In genomic region chr3L:2481470-2481869, dm6 we compare ENCODE assay signal across 1 fruit fly cellular context.
A peak's percentile ranks its signal among the peaks of the same experiment; 100 is the strongest.
TF ChIP-seq lines count a peak whose summit lies in the region.

No protein-coding gene starts in this region.

TF ChIP-seq in whole organism, prepupa, 60 proteins besides CTCF, POLR2A, EP300 and RAD21 (continued from another document):
- TF ChIP-seq Ets96B (tag; optimal IDR thresholded peaks at IDR 0.05; lab: Kevin White, UChicago) (peak; percentile 42), CG6854 (GFP tag; optimal IDR thresholded peaks at IDR 0.05; lab: Kevin White, UChicago) (no peak), CG32006 (GFP tag; optimal IDR thresholded peaks at IDR 0.05; lab: Kevin White, UChicago) (peak; percentile 58), vri (GFP tag; optimal IDR thresholded peaks at IDR 0.05; lab: Kevin White, UChicago) (no peak), CG31627 (GFP tag; optimal IDR thresholded peaks at IDR 0.05; lab: Kevin White, UChicago) (peak; percentile 16), CG8319 (GFP tag; optimal IDR thresholded peaks at IDR 0.05; lab: Kevin White, UChicago) (peak; percentile 8), OdsH (GFP tag; optimal IDR thresholded peaks at IDR 0.05; lab: Kevin White, UChicago) (peak; percentile 42), CG3919 (GFP tag; optimal IDR thresholded peaks at IDR 0.05; lab: Kevin White, UChicago) (peak; percentile 65), spab (GFP tag; optimal IDR thresholded peaks at IDR 0.05; lab: Kevin White, UChicago) (peak; percentile 20), Gug (GFP tag; IDR thresholded peaks at IDR 0.05; lab: Robert Waterston, UW) (peak; percentile 37; the same call in 1 of the 2 replicates), esn (GFP tag; optimal IDR thresholded peaks at IDR 0.05; lab: Kevin White, UChicago) (peak; percentile 25), CG6276 (GFP tag; optimal IDR thresholded peaks at IDR 0.05; lab: Kevin White, UChicago) (peak; percentile 6), fd85E (GFP tag; optimal IDR thresholded peaks at IDR 0.05; lab: Kevin White, UChicago) (no peak), CG10631 (GFP tag; optimal IDR thresholded peaks at IDR 0.05; lab: Kevin White, UChicago) (peak; percentile 23), Sox102F (GFP tag; optimal IDR thresholded peaks at IDR 0.05; lab: Kevin White, UChicago) (no peak), CG7368 (GFP tag; optimal IDR thresholded peaks at IDR 0.05; lab: Kevin White, UChicago) (peak; percentile 38), CG10669 (GFP tag; optimal IDR thresholded peaks at IDR 0.05; lab: Kevin White, UChicago) (peak; percentile 50), Sox15 (GFP tag; optimal IDR thresholded peaks at IDR 0.05; lab: Kevin White, UChicago) (peak; percentile 13), cyc (GFP tag; optimal IDR thresholded peaks at IDR 0.05; lab: Kevin White, UChicago) (peak; percentile 23), eg (GFP tag; IDR thresholded peaks at IDR 0.05; lab: Robert Waterston, UW) (peak; percentile 70), CG6163 (GFP tag; IDR thresholded peaks at IDR 0.05; lab: Robert Waterston, UW) (peak; percentile 67; the same call in 2 of the 3 replicates), acj6 (GFP tag; optimal IDR thresholded peaks at IDR 0.05; lab: Kevin White, UChicago) (peak; percentile 22), CG8119 (GFP tag; IDR thresholded peaks at IDR 0.05; lab: Robert Waterston, UW) (peak; percentile 68), Blimp-1 (GFP tag; optimal IDR thresholded peaks at IDR 0.05; lab: Kevin White, UChicago) (no peak), Sox14 (GFP tag; optimal IDR thresholded peaks at IDR 0.05; lab: Kevin White, UChicago) (peak; percentile 25), achi (GFP tag; optimal IDR thresholded peaks at IDR 0.05; lab: Kevin White, UChicago) (peak; percentile 44), salr (GFP tag; optimal IDR thresholded peaks at IDR 0.05; lab: Kevin White, UChicago) (peak in 1 of 2 experiments; percentile 25), Ets21C (GFP tag; optimal IDR thresholded peaks at IDR 0.05; lab: Kevin White, UChicago) (no peak), CG11762 (GFP tag; optimal IDR thresholded peaks at IDR 0.05; lab: Kevin White, UChicago; ENCODE audit: insufficient read depth) (no peak), Hr4 (GFP tag; optimal IDR thresholded peaks at IDR 0.05; lab: Kevin White, UChicago) (peak; percentile 65), dsx (GFP tag; optimal IDR thresholded peaks at IDR 0.05; lab: Kevin White, UChicago; ENCODE audit: poor library complexity, severe bottlenecking) (no peak), Met (GFP tag; optimal IDR thresholded peaks at IDR 0.05; lab: Kevin White, UChicago) (peak; percentile 24)
